Worm (Caenorhabditis elegans) whole organism, L4 larva: ENCODE results near the gene C35D10.8.

Source experiments
- ama-1 ChIP-seq: fragments of 150-350 bp; optimal IDR thresholded peaks from 2 replicates; lab custom pipeline; 2014; ENCODE audit warnings: inconsistent platforms, mixed read lengths
- nhr-237 ChIP-seq: sonication (generic microtip); optimal IDR thresholded peaks from 2 replicates; lab custom pipeline; 2017; ENCODE audit warnings: missing biosample characterization, missing genetic modification characterization
- nhr-48 ChIP-seq: sonication (generic microtip); optimal IDR thresholded peaks from 2 replicates; lab custom pipeline; 2016; ENCODE audit warnings: mild to moderate bottlenecking, missing genetic modification characterization, missing compliant biosample characterization
- pqm-1 ChIP-seq: sonication (generic microtip); optimal IDR thresholded peaks from 2 replicates; lab custom pipeline; 2017; ENCODE audit warnings: missing biosample characterization, missing genetic modification characterization
- ztf-11 ChIP-seq: fragments of 150-350 bp; optimal IDR thresholded peaks from 2 replicates; lab custom pipeline; 2014; ENCODE audit warnings: missing biosample characterization, missing genetic modification characterization

ce11 chrIII:4856109-4856508 lies 1.1 kb downstream of the C35D10.8 start, which contains the start of gene C35D10.7:
- TF ChIP-seq ama-1 (lab: Kevin White, UChicago) (no peak), nhr-48 (no peak), nhr-237 (tag; lab: Kevin White, UChicago) (no peak), ztf-11 (tag; lab: Kevin White, UChicago) (no peak), pqm-1 (no peak)
